Worm (Caenorhabditis elegans): ENCODE measurements around the gene Y75B8A.32.
"Not testable (repeated sequence)": the region's sequence is repeated elsewhere in the genome, so short reads cannot be mapped to it uniquely, and the experiment has no call there.

Y75B8A.32 gene

ce11 chrIII:12358461-12358860, at the start of gene Y75B8A.32:
Gene Y75B8A.32 (minus strand): TSS chrIII:12358561.
- no peak for TF ChIP-seq F13H6.1 (tag; optimal IDR thresholded peaks at IDR 0.05)
- TF ChIP-seq zag-1 (tag; optimal IDR thresholded peaks at IDR 0.05): no peak
- no peak for TF ChIP-seq nhr-21 (tag; optimal IDR thresholded peaks at IDR 0.05)
- TF ChIP-seq ztf-4 (tag; optimal IDR thresholded peaks at IDR 0.05): no peak

ce11 chrIII:12399709-12400108, 41.3 kb upstream of the Y75B8A.32 start:
- TF ChIP-seq unc-55 (GFP tag; optimal IDR thresholded peaks at IDR 0.05): peak; percentile 6
- no peak for TF ChIP-seq ceh-82 (tag; optimal IDR thresholded peaks at IDR 0.05)
- peak in 1 of 2 experiments; percentile 12 for TF ChIP-seq lsy-2 (tag; optimal IDR thresholded peaks at IDR 0.05)
- peak; percentile 59 for TF ChIP-seq nhr-129 (tag; optimal IDR thresholded peaks at IDR 0.05)
- TF ChIP-seq sma-3 (GFP tag; optimal IDR thresholded peaks at IDR 0.05): peak; percentile 2

- no peak for TF ChIP-seq nhr-10 (tag; optimal IDR thresholded peaks at IDR 0.05)
- no peak for TF ChIP-seq alr-1 (tag; optimal IDR thresholded peaks at IDR 0.05)
- TF ChIP-seq egl-27 (tag; optimal IDR thresholded peaks at IDR 0.05): no peak
- no peak for TF ChIP-seq R02D3.7 (tag; optimal IDR thresholded peaks at IDR 0.05)
- no peak for TF ChIP-seq nhr-12 (tag; optimal IDR thresholded peaks at IDR 0.05)
- no peak for TF ChIP-seq nhr-237 (tag; optimal IDR thresholded peaks at IDR 0.05)
- no peak for TF ChIP-seq snpc-4 (tag; optimal IDR thresholded peaks at IDR 0.05)
- no peak for TF ChIP-seq lin-13 (GFP tag; optimal IDR thresholded peaks at IDR 0.05)
- no peak for TF ChIP-seq dmd-4 (tag; optimal IDR thresholded peaks at IDR 0.05)
- no peak for TF ChIP-seq blmp-1 (tag; optimal IDR thresholded peaks at IDR 0.05; ENCODE audit: insufficient read depth)
- TF ChIP-seq unc-62 (GFP tag; optimal IDR thresholded peaks at IDR 0.05): no peak
- TF ChIP-seq lsy-2 (tag; optimal IDR thresholded peaks at IDR 0.05): no peak
- TF ChIP-seq ztf-4 (tag; optimal IDR thresholded peaks at IDR 0.05): no peak
- no peak for TF ChIP-seq aly-2 (tag; optimal IDR thresholded peaks at IDR 0.05)
- TF ChIP-seq mbf-1 (tag; optimal IDR thresholded peaks at IDR 0.05): no peak
- TF ChIP-seq ceh-82 (tag; optimal IDR thresholded peaks at IDR 0.05): no peak
- TF ChIP-seq ceh-16 (tag; optimal IDR thresholded peaks at IDR 0.05): no peak
Measured at ce11 chrIII:12398468-12398867, 40.1 kb upstream of the Y75B8A.32 start.

DNA sequence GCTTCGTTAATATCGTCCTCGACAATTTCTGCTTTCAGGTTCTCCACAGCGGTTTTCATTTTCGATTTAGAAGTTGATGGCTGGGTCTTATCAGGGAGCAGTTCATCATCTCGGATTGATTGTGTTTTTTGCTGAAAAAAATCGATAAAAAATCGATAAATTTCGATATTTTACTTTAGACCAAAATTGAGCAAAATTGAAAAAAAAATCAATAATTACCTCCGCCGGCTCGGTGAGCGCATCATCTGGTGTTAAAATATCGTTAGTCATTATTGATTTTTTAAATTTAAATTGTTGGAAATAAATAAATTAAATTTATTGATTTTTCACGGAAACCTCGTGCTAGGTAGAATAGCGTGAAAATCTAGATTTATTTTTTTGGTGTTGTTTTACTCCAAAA, 36.7 kb upstream of the Y75B8A.32 start, which contains the start of gene Y49E10.10:
Y49E10.10 (plus strand) TSS at position 381 of the 400 bp plus-strand sequence.
- no peak for TF ChIP-seq ztf-11 (tag; optimal IDR thresholded peaks at IDR 0.05)
- no peak for TF ChIP-seq mdl-1 (tag; optimal IDR thresholded peaks at IDR 0.05)
- TF ChIP-seq mab-5 (tag; optimal IDR thresholded peaks at IDR 0.05): no peak
- TF ChIP-seq lin-39 (tag; optimal IDR thresholded peaks at IDR 0.05): no peak
- TF ChIP-seq ztf-4 (tag; optimal IDR thresholded peaks at IDR 0.05): no peak

DNA sequence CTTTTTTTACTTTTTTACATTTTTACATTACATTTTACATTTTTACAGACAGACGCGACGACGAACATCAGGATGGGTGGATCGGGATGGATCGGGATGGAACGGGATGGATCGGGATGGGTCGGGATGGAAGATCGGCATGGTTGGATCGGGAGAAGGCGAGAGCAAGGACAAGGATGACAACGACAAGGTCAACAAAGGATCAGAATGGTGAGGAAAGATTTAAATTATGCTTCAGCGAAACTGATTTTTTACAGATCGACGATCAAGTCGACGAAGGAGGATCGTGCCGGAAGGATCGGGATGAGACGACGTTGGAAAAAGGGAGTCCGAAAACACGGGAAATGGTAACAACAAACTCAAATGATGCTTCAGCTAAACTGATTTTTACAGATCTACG, 29.7 kb upstream of the Y75B8A.32 start:
- TF ChIP-seq nhr-10 (tag; optimal IDR thresholded peaks at IDR 0.05): no peak
- no peak for TF ChIP-seq mab-5 (tag; optimal IDR thresholded peaks at IDR 0.05)
- no peak for TF ChIP-seq ztf-4 (tag; optimal IDR thresholded peaks at IDR 0.05)
- no peak for TF ChIP-seq unc-55 (GFP tag; optimal IDR thresholded peaks at IDR 0.05)
- TF ChIP-seq lin-39 (tag; optimal IDR thresholded peaks at IDR 0.05): no peak
- TF ChIP-seq elt-3 (tag; optimal IDR thresholded peaks at IDR 0.05): no peak
- TF ChIP-seq peb-1 (tag; optimal IDR thresholded peaks at IDR 0.05): no peak
- no peak for TF ChIP-seq ztf-11 (tag; optimal IDR thresholded peaks at IDR 0.05)
- TF ChIP-seq nhr-12 (tag; optimal IDR thresholded peaks at IDR 0.05): no peak
- no peak for TF ChIP-seq ztf-1 (GFP tag; conservative IDR thresholded peaks at IDR 0.05)
- no peak for TF ChIP-seq ceh-16 (tag; optimal IDR thresholded peaks at IDR 0.05)
- TF ChIP-seq C34F6.9 (tag; optimal IDR thresholded peaks at IDR 0.05): no peak
- TF ChIP-seq nhr-237 (tag; optimal IDR thresholded peaks at IDR 0.05): no peak
- TF ChIP-seq unc-39 (tag; optimal IDR thresholded peaks at IDR 0.05): no peak

- TF ChIP-seq unc-39, C34F6.9, nhr-11 (tag; optimal IDR thresholded peaks at IDR 0.05): not testable (repeated sequence)
Measured at ce11 chrIII:12386597-12386996, 28.2 kb upstream of the Y75B8A.32 start, which contains the start of gene Y49E10.30. Gene Y49E10.30 (plus strand): TSS chrIII:12386897.

Data from whole organism, L2 larva.